Worm (Caenorhabditis elegans): ENCODE results near the gene mcat-1.

DNA sequence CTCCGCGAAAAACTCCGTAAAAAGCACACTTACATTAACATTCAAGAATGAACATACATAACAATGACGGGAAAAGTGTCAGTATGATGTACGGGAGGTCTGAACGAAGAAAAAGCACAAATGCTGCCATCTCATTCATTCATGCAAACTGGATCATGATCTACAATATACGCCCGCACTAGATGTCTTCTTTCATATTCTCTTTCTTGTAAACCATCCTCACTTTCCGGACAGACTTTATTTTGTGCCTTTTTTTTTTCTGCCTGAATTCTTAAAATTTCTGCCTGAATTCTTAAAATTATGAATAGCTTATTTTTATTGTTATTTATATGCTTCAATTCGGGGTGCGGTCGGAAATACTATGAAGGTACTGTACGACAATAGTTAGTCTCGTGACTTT is 43.8 kb upstream of the mcat-1 start, which contains the start of gene K10B4.1:
- no peak for TF ChIP-seq snpc-4 (tag; optimal IDR thresholded peaks at IDR 0.05)
- no peak for TF ChIP-seq pha-4 (tag; optimal IDR thresholded peaks at IDR 0.05)
- no peak for TF ChIP-seq lin-13 (tag; optimal IDR thresholded peaks at IDR 0.05)
- no peak for TF ChIP-seq sptf-1 (tag; optimal IDR thresholded peaks at IDR 0.05)
- TF ChIP-seq nhr-237 (tag; optimal IDR thresholded peaks at IDR 0.05), result no peak
- no peak for TF ChIP-seq ham-2 (GFP tag; optimal IDR thresholded peaks at IDR 0.05)
- TF ChIP-seq ztf-11 (tag; optimal IDR thresholded peaks at IDR 0.05), result no peak
- TF ChIP-seq unc-62 (GFP tag; optimal IDR thresholded peaks at IDR 0.05), result no peak
